Worm (Caenorhabditis elegans) whole organism, midembryonic: ENCODE results near the gene rme-4.

Source experiments
- cog-1 ChIP-seq: sonication (generic microtip); optimal IDR thresholded peaks from 2 replicates; lab custom pipeline; 2016; ENCODE audit warnings: missing genetic modification characterization, missing compliant biosample characterization
- flt-1 ChIP-seq: fragments of 200-800 bp; sonication (Bioruptor generic); IDR thresholded peaks from 2 replicates; pipeline ENCODE4 v1.3.6; 2022; ENCODE audit warnings: missing genetic modification characterization, missing compliant biosample characterization
- klf-2 ChIP-seq: fragments of 200-800 bp; sonication (Bioruptor generic); conservative IDR thresholded peaks from 2 replicates; pipeline ENCODE4 v1.3.6; 2022; ENCODE audit warnings: missing genetic modification reagents, missing genetic modification characterization, missing compliant biosample characterization
- ref-1 ChIP-seq: fragments of 200-800 bp; sonication (Bioruptor generic); conservative IDR thresholded peaks from 2 replicates; pipeline ENCODE4 v1.3.6; 2022; ENCODE audit warnings: missing genetic modification reagents, missing genetic modification characterization, missing compliant biosample characterization
- tab-1 ChIP-seq: fragments of 200-800 bp; sonication (Bioruptor generic); IDR thresholded peaks from 2 replicates; pipeline ENCODE4 v1.3.6; 2022; ENCODE audit warnings: missing genetic modification characterization, missing compliant biosample characterization

ce11 chrX:10340044-10340443 lies 39.6 kb downstream of the rme-4 start:
- TF ChIP-seq flt-1 (GFP tag; lab: Robert Waterston, UW) (no peak), tab-1 (GFP tag; lab: Robert Waterston, UW) (no peak), ref-1 (GFP tag; lab: Robert Waterston, UW) (no peak), cog-1 (tag; lab: Kevin White, UChicago) (no peak), klf-2 (GFP tag; lab: Robert Waterston, UW) (no peak)
